Worm (Caenorhabditis elegans) whole organism, young adult: Measurements from ENCODE around the gene srd-49.

Experiments used
- F22D6.2 ChIP-seq: sonication (generic microtip); optimal IDR thresholded peaks from 2 replicates; lab custom pipeline; 2016; ENCODE audit warnings: mild to moderate bottlenecking, missing genetic modification characterization, missing compliant biosample characterization
- ZK185.1 ChIP-seq: sonication (generic microtip); optimal IDR thresholded peaks from 2 replicates; lab custom pipeline; 2016; ENCODE audit warnings: mild to moderate bottlenecking, missing genetic modification characterization, missing compliant biosample characterization; ENCODE audit not compliant: poor library complexity, severe bottlenecking
- athp-1 ChIP-seq: sonication (generic microtip); optimal IDR thresholded peaks from 2 replicates; lab custom pipeline; 2017; ENCODE audit warnings: mild to moderate bottlenecking, missing genetic modification characterization, missing compliant biosample characterization
- attf-5 ChIP-seq: fragments of 200-800 bp; sonication (Bioruptor generic); optimal IDR thresholded peaks from 2 replicates; lab custom pipeline; 2018; ENCODE audit warnings: mild to moderate bottlenecking, missing genetic modification characterization, missing compliant biosample characterization
- dpl-1 ChIP-seq: fragments of 150-350 bp; optimal IDR thresholded peaks from 2 replicates; lab custom pipeline; 2014; ENCODE audit warnings: missing biosample characterization, missing genetic modification reagents, missing genetic modification characterization
- fkh-3 ChIP-seq: sonication (generic microtip); optimal IDR thresholded peaks from 2 replicates; lab custom pipeline; 2016; ENCODE audit warnings: mild to moderate bottlenecking, missing genetic modification characterization, missing compliant biosample characterization
- madf-6 ChIP-seq: fragments of 200-800 bp; sonication (Bioruptor generic); IDR thresholded peaks from 2 replicates; pipeline ENCODE4 v1.3.6; 2022; ENCODE audit warnings: missing genetic modification reagents, missing genetic modification characterization, missing compliant biosample characterization
- pha-4 ChIP-seq: fragments of 150-350 bp; sonication (generic microtip); optimal IDR thresholded peaks from 2 replicates; lab custom pipeline; 2014; ENCODE audit warnings: missing biosample characterization, missing genetic modification reagents, missing genetic modification characterization
- sptf-2 ChIP-seq: fragments of 200-800 bp; sonication (Bioruptor generic); optimal IDR thresholded peaks from 2 replicates; lab custom pipeline; 2018; ENCODE audit warnings: mild to moderate bottlenecking, missing genetic modification characterization, missing compliant biosample characterization
- ztf-6 ChIP-seq: fragments of 200-800 bp; sonication (Bioruptor generic); IDR thresholded peaks from 2 replicates; pipeline ENCODE4 v1.3.6; 2022; ENCODE audit warnings: missing genetic modification reagents, missing genetic modification characterization, missing compliant biosample characterization

DNA sequence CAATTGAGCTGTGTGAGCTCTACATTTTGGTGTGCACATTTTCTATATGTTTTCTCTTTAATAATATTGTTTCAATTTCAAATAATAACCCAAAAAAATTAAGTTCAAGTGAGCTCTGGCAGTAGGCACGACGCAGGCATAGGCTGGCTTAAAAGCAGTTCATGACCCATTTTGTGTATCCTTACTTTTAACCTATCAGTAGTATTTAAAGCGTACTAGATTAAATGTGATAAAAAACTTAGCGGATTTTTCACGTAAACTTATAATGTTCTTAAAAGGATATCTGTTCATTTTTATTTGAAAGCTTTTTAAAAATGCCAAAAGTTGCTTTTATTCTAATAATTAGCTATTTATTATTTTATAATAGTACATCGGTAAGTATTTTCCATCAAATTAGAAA is 28.9 kb downstream of the srd-49 start, which contains the start of gene C08B6.6:
- TF ChIP-seq madf-6 (no peak), ZK185.1 (tag; lab: Kevin White, UChicago) (no peak), ztf-6 (GFP tag; lab: Robert Waterston, UW) (no peak), pha-4 (tag; lab: Kevin White, UChicago) (no peak), F22D6.2 (tag; lab: Kevin White, UChicago) (no peak), fkh-3 (no peak), athp-1 (tag; lab: Kevin White, UChicago) (no peak), attf-5 (GFP tag; lab: Kevin White, UChicago) (no peak), dpl-1 (no peak), sptf-2 (GFP tag; lab: Kevin White, UChicago) (no peak)
